Fruit fly (Drosophila melanogaster): ENCODE measurements around the gene Sas10.

The Sas10 gene

DNA sequence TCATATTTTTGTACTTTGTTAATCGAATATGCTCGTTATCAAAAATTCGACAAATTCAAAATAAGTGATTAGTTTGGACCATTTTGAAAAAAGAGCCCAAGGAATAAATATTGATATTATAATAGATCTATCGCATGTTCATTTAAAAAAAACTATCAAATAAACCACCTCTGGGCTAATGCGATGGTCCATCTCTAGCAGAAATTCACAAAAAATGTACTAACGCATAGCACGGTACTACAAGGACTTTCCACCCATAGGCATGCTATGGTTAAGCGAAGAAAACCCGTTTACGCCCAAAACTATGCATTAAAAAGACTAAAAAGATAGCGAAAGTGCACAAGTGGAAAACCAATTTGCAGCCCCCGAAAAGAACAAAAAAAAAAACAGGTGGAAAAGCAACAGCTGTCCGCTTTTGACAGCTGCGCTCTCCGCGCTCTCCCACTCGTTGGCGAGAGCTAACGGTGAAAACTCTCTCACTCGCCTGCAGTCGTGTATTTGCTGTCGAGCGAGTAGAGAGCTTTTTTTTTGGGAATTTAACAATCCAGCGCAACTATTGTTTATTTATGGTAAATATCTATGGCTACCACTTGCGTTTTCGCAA lies 15.2 kb downstream of the Sas10 start, which contains the start of gene CanB (continued):
- TF ChIP-seq pzg (GFP tag; optimal IDR thresholded peaks at IDR 0.05) (peak; percentile 29), Dp (GFP tag; optimal IDR thresholded peaks at IDR 0.05) (peak; percentile 4), emc (GFP tag; optimal IDR thresholded peaks at IDR 0.05) (no peak), MTF-1 (GFP tag; optimal IDR thresholded peaks at IDR 0.05; ENCODE audit: borderline replicate concordance) (no peak), Dip3 (GFP tag; optimal IDR thresholded peaks at IDR 0.05) (no peak), CG11504 (tag; optimal IDR thresholded peaks at IDR 0.05) (peak; percentile 17), Opbp (GFP tag; IDR thresholded peaks at IDR 0.05; ENCODE audit: partially characterized antibody) (peak; percentile 53; the same call in 2 of the 3 replicates), CG10321 (GFP tag; IDR thresholded peaks at IDR 0.05) (no peak), tup (GFP tag; optimal IDR thresholded peaks at IDR 0.05) (no peak), CG12236 (GFP tag; optimal IDR thresholded peaks at IDR 0.05) (no peak), CG31388 (GFP tag; optimal IDR thresholded peaks at IDR 0.05) (no peak), Hr51 (GFP tag; optimal IDR thresholded peaks at IDR 0.05) (no peak), ranshi (GFP tag; IDR thresholded peaks at IDR 0.05) (no peak), dmrt99B (tag; optimal IDR thresholded peaks at IDR 0.05) (no peak), CG2678 (tag; optimal IDR thresholded peaks at IDR 0.05) (peak; percentile 9), slbo (GFP tag; IDR thresholded peaks at IDR 0.05) (no peak; the same call in 1 of the 2 replicates), hbn (GFP tag; IDR thresholded peaks at IDR 0.05; ENCODE audit: partially characterized antibody) (peak; percentile 52; the same call in 1 of the 2 replicates), CoRest (tag; optimal IDR thresholded peaks at IDR 0.05) (peak; percentile 11), Taf1 (GFP tag; IDR thresholded peaks at IDR 0.05) (no peak), mam (GFP tag; optimal IDR thresholded peaks at IDR 0.05) (no peak), CG11093 (GFP tag; IDR thresholded peaks at IDR 0.05) (no peak), CG12071 (GFP tag; optimal IDR thresholded peaks at IDR 0.05) (no peak), CG31224 (GFP tag; IDR thresholded peaks at IDR 0.05) (no peak), sc (optimal IDR thresholded peaks at IDR 0.05) (no peak), sc (GFP tag; optimal IDR thresholded peaks at IDR 0.05) (no peak), Atf3 (GFP tag; optimal IDR thresholded peaks at IDR 0.05) (no peak), CG12942 (GFP tag; optimal IDR thresholded peaks at IDR 0.05) (no peak), zen (tag; optimal IDR thresholded peaks at IDR 0.05) (peak; percentile 57), h (optimal IDR thresholded peaks at IDR 0.05) (no peak), CG13424 (tag; optimal IDR thresholded peaks at IDR 0.05) (no peak), CG6689 (GFP tag; IDR thresholded peaks at IDR 0.05) (no peak), CG10431 (GFP tag; optimal IDR thresholded peaks at IDR 0.05) (no peak), CG6654 (GFP tag; optimal IDR thresholded peaks at IDR 0.05) (no peak), CG1603 (tag; optimal IDR thresholded peaks at IDR 0.05) (no peak), CG7786 (GFP tag; optimal IDR thresholded peaks at IDR 0.05) (no peak), pnt (GFP tag; optimal IDR thresholded peaks at IDR 0.05) (no peak), CG6813 (GFP tag; optimal IDR thresholded peaks at IDR 0.05) (no peak), CG11696 (GFP tag; IDR thresholded peaks at IDR 0.05) (no peak), ci (GFP tag; IDR thresholded peaks at IDR 0.05) (0 out of 3 replicates have a peak, but pooled peaks have one; percentile 8), CG2129 (GFP tag; IDR thresholded peaks at IDR 0.05; ENCODE audit: partially characterized antibody) (peak; percentile 69), Dip2 (GFP tag; IDR thresholded peaks at IDR 0.05) (no peak), Sry-δ (GFP tag; optimal IDR thresholded peaks at IDR 0.05) (peak; percentile 82), CG11456 (GFP tag; IDR thresholded peaks at IDR 0.05) (0 out of 3 replicates have a peak, but pooled peaks have one; percentile 64), CG12155 (GFP tag; optimal IDR thresholded peaks at IDR 0.05) (peak; percentile 32), ftz-f1 (GFP tag; optimal IDR thresholded peaks at IDR 0.05) (peak; percentile 17), CG10267 (tag; optimal IDR thresholded peaks at IDR 0.05) (peak; percentile 20), CG4730 (GFP tag; IDR thresholded peaks at IDR 0.05) (no peak), B-H2 (GFP tag; optimal IDR thresholded peaks at IDR 0.05) (no peak), CG16863 (GFP tag; optimal IDR thresholded peaks at IDR 0.05) (no peak), CG16815 (GFP tag; optimal IDR thresholded peaks at IDR 0.05) (no peak), Med (GFP tag) (peak; percentile 88)

All from whole organism, embryonic.